Fruit fly (Drosophila melanogaster) whole organism, prepupa: ENCODE data around the gene Rev1.

Source experiments
- Eip75B ChIP-seq: fragments of 200-800 bp; sonication (Bioruptor generic); optimal IDR thresholded peaks from 3 replicates; lab custom pipeline; 2016; ENCODE audit warnings: missing biosample characterization, missing genetic modification characterization
- pdm3 ChIP-seq: fragments of 200-800 bp; sonication (Bioruptor generic); optimal IDR thresholded peaks from 3 replicates; lab custom pipeline; 2016; ENCODE audit warnings: missing biosample characterization, missing genetic modification characterization

- TF ChIP-seq pdm3 (GFP tag; lab: Kevin White, UChicago) (no peak), Eip75B (no peak)
Observed at dm6 chr3L:642865-643738, 11.1 kb upstream of the Rev1 start.
